Fruit fly (Drosophila melanogaster) whole organism, embryonic: Measurements from ENCODE around the gene Cp36.
A peak's percentile ranks its signal among the peaks of the same experiment; 100 is the strongest.

Experiments used
- Aef1 ChIP-seq: fragments of 200-800 bp; sonication (Bioruptor generic); IDR thresholded peaks from 3 replicates; pipeline ENCODE4 v1.3.6; 2022; ENCODE audit warnings: missing biosample characterization, missing genetic modification characterization
- Awh ChIP-seq: fragments of 200-800 bp; sonication (Bioruptor generic); IDR thresholded peaks from 2 replicates; pipeline ENCODE4, ENCODE4 v1.3.6; 2022; ENCODE audit warnings: missing biosample characterization, missing genetic modification characterization
- CG10366 ChIP-seq: fragments of 200-800 bp; sonication (Bioruptor generic); IDR thresholded peaks from 2 replicates; pipeline ENCODE4 v1.3.6; 2022; ENCODE audit warnings: missing biosample characterization, missing genetic modification characterization
- CG10462 ChIP-seq: fragments of 200-800 bp; sonication (Bioruptor generic); optimal IDR thresholded peaks from 2 replicates; lab custom pipeline; 2016; ENCODE audit warnings: missing biosample characterization, missing genetic modification characterization
- CG13296 ChIP-seq: fragments of 200-800 bp; sonication (Bioruptor generic); optimal IDR thresholded peaks from 3 replicates; lab custom pipeline; 2018; ENCODE audit warnings: missing biosample characterization, mild to moderate bottlenecking, missing genetic modification characterization
- CG14441 ChIP-seq: fragments of 200-800 bp; sonication (Bioruptor generic); IDR thresholded peaks from 2 replicates; pipeline ENCODE4 v1.3.6; 2022; ENCODE audit warnings: missing biosample characterization, missing genetic modification characterization
- CG17186 ChIP-seq: fragments of 200-800 bp; sonication (Bioruptor generic); optimal IDR thresholded peaks from 3 replicates; lab custom pipeline; 2017; ENCODE audit warnings: missing biosample characterization, missing genetic modification reagents, missing genetic modification characterization
- CG2116 ChIP-seq: fragments of 200-800 bp; sonication (Bioruptor generic); optimal IDR thresholded peaks from 3 replicates; lab custom pipeline; 2018; ENCODE audit warnings: missing biosample characterization, mild to moderate bottlenecking, missing genetic modification characterization
- CG2875 ChIP-seq: fragments of 200-800 bp; sonication (Bioruptor generic); optimal IDR thresholded peaks from 2 replicates; lab custom pipeline; 2017; ENCODE audit warnings: missing biosample characterization, mild to moderate bottlenecking, missing genetic modification characterization, missing genetic modification reagents
- CG30020 ChIP-seq: fragments of 200-800 bp; optimal IDR thresholded peaks from 2 replicates; lab custom pipeline; 2019; ENCODE audit warnings: missing biosample characterization, mild to moderate bottlenecking, missing genetic modification characterization, moderate library complexity
- CG3065 ChIP-seq: fragments of 200-800 bp; sonication (Bioruptor generic); optimal IDR thresholded peaks from 2 replicates; lab custom pipeline; 2016; ENCODE audit warnings: missing biosample characterization, missing genetic modification characterization
- CG4730 ChIP-seq: fragments of 200-800 bp; sonication (Bioruptor generic); IDR thresholded peaks from 2 replicates; pipeline ENCODE4 v1.3.6; 2022; ENCODE audit warnings: missing biosample characterization, missing genetic modification characterization
- CG7786 ChIP-seq: fragments of 200-800 bp; sonication (Bioruptor generic); optimal IDR thresholded peaks from 2 replicates; lab custom pipeline; 2016; ENCODE audit warnings: missing biosample characterization, missing genetic modification characterization
- CG7928 ChIP-seq: fragments of 200-800 bp; sonication (Bioruptor generic); optimal IDR thresholded peaks from 2 replicates; lab custom pipeline; 2017; ENCODE audit warnings: missing biosample characterization, mild to moderate bottlenecking, missing genetic modification characterization
- CG8359 ChIP-seq: fragments of 200-800 bp; sonication (Bioruptor generic); optimal IDR thresholded peaks from 2 replicates; lab custom pipeline; 2017; ENCODE audit warnings: missing biosample characterization, mild to moderate bottlenecking, missing genetic modification characterization, borderline replicate concordance
- CG9932 ChIP-seq: fragments of 200-800 bp; sonication (Bioruptor generic); IDR thresholded peaks from 2 replicates; pipeline ENCODE4 v1.3.6; 2022; ENCODE audit warnings: missing biosample characterization, missing genetic modification characterization
- Dfd ChIP-seq, 2 experiments: fragments of >200 bp; optimal IDR thresholded peaks; 2 replicates each; lab custom pipeline; 2017; ENCODE audit warnings: missing biosample characterization in 2 of 2, missing genetic modification characterization in 2 of 2
- Dip2 ChIP-seq: fragments of 200-800 bp; sonication (Bioruptor generic); IDR thresholded peaks from 2 replicates; pipeline ENCODE4 v1.3.6; 2022; ENCODE audit warnings: missing biosample characterization, missing genetic modification characterization
- Doc3 ChIP-seq: fragments of 200-800 bp; sonication (Bioruptor generic); IDR thresholded peaks from 3 replicates; pipeline ENCODE4 v1.3.6; 2022; ENCODE audit warnings: missing biosample characterization, missing genetic modification characterization; ENCODE audit not compliant: partially characterized antibody
- Fer2 ChIP-seq: fragments of 200-800 bp; sonication (Bioruptor generic); optimal IDR thresholded peaks from 2 replicates; lab custom pipeline; 2018; ENCODE audit warnings: missing biosample characterization, mild to moderate bottlenecking, missing genetic modification characterization, moderate library complexity
- Jarid2 ChIP-seq: fragments of 200-800 bp; sonication (Bioruptor generic); optimal IDR thresholded peaks from 3 replicates; lab custom pipeline; 2017; ENCODE audit warnings: mild to moderate bottlenecking, missing biosample characterization, missing genetic modification reagents, missing genetic modification characterization
- NFAT ChIP-seq: fragments of 200-800 bp; sonication (Bioruptor generic); IDR thresholded peaks from 2 replicates; pipeline ENCODE4 v1.3.6; 2022; ENCODE audit warnings: missing biosample characterization, missing genetic modification characterization
- Neu2 ChIP-seq: fragments of 200-800 bp; sonication (Bioruptor generic); optimal IDR thresholded peaks from 3 replicates; lab custom pipeline; 2016; ENCODE audit warnings: missing biosample characterization, missing genetic modification characterization, borderline replicate concordance
- Nf-YB ChIP-seq: fragments of 200-800 bp; sonication (Bioruptor generic); optimal IDR thresholded peaks from 3 replicates; lab custom pipeline; 2019; ENCODE audit warnings: missing biosample characterization, mild to moderate bottlenecking, missing genetic modification characterization, moderate library complexity
- Nf-YC ChIP-seq: fragments of 200-800 bp; optimal IDR thresholded peaks from 3 replicates; lab custom pipeline; 2019; ENCODE audit warnings: missing biosample characterization, mild to moderate bottlenecking, missing genetic modification characterization, moderate library complexity
- PHDP ChIP-seq: fragments of 200-800 bp; sonication (Bioruptor generic); optimal IDR thresholded peaks from 3 replicates; lab custom pipeline; 2018; ENCODE audit warnings: missing biosample characterization, mild to moderate bottlenecking, missing genetic modification characterization, moderate library complexity
- al ChIP-seq: fragments of 200-800 bp; sonication (Bioruptor generic); IDR thresholded peaks from 2 replicates; pipeline ENCODE4 v1.3.6; 2022; ENCODE audit warnings: missing biosample characterization, missing genetic modification characterization
- br ChIP-seq: fragments of >200 bp; optimal IDR thresholded peaks from 2 replicates; lab custom pipeline; 2017
- cato ChIP-seq: fragments of 200-800 bp; sonication (Bioruptor generic); optimal IDR thresholded peaks from 2 replicates; lab custom pipeline; 2016; ENCODE audit warnings: missing biosample characterization, missing genetic modification characterization, borderline replicate concordance
- crol ChIP-seq: fragments of 200-800 bp; sonication (Bioruptor generic); IDR thresholded peaks from 2 replicates; pipeline ENCODE4 v1.3.6; 2022; ENCODE audit warnings: missing biosample characterization, missing genetic modification characterization
- crp ChIP-seq, 2 experiments: fragments of 200-800 bp; sonication (Bioruptor generic); optimal IDR thresholded peaks; 2 replicates in 1 of 2; 3 replicates in 1 of 2; lab custom pipeline; 2017; ENCODE audit warnings: missing biosample characterization in 2 of 2, missing genetic modification characterization in 2 of 2, mild to moderate bottlenecking in 1 of 2, moderate library complexity in 1 of 2
- da ChIP-seq: fragments of 200-800 bp; sonication (Bioruptor generic); optimal IDR thresholded peaks from 2 replicates; lab custom pipeline; 2016; ENCODE audit warnings: missing biosample characterization, missing genetic modification characterization
- disco-r ChIP-seq: fragments of 200-800 bp; sonication (Bioruptor generic); optimal IDR thresholded peaks from 2 replicates; lab custom pipeline; 2016; ENCODE audit warnings: missing biosample characterization, missing genetic modification characterization
- esg ChIP-seq: fragments of 200-800 bp; sonication (Bioruptor generic); conservative IDR thresholded peaks from 2 replicates; pipeline ENCODE4 v1.3.6; 2022; ENCODE audit warnings: missing biosample characterization, missing genetic modification characterization
- fru ChIP-seq: fragments of >200 bp; optimal IDR thresholded peaks from 2 replicates; lab custom pipeline; 2017
- h ChIP-seq: fragments of >200 bp; optimal IDR thresholded peaks from 2 replicates; lab custom pipeline; 2017
- hth ChIP-seq: fragments of >200 bp; optimal IDR thresholded peaks from 2 replicates; lab custom pipeline; 2017; ENCODE audit warnings: inconsistent platforms
- klu ChIP-seq: fragments of 200-800 bp; sonication (Bioruptor generic); IDR thresholded peaks from 2 replicates; pipeline ENCODE4 v1.3.6; 2022; ENCODE audit warnings: missing biosample characterization, missing genetic modification characterization
- lov ChIP-seq, 2 experiments: fragments of 200-800 bp in 1 of 2; fragments of >200 bp in 1 of 2; sonication (Bioruptor generic) in 1 of 2; IDR thresholded peaks in 1 of 2; optimal IDR thresholded peaks in 1 of 2; 2 replicates in 1 of 2; 3 replicates in 1 of 2; pipeline versions ENCODE4 v1.3.6 to Lab custom; 2017 to 2022; ENCODE audit warnings: missing biosample characterization in 1 of 2, missing genetic modification characterization in 1 of 2
- luna ChIP-seq: fragments of 200-800 bp; sonication (Bioruptor generic); optimal IDR thresholded peaks from 2 replicates; lab custom pipeline; 2016; ENCODE audit warnings: missing biosample characterization, missing genetic modification characterization
- pho ChIP-seq: fragments of 200-800 bp; sonication (Bioruptor generic); optimal IDR thresholded peaks from 2 replicates; lab custom pipeline; 2016; ENCODE audit warnings: missing biosample characterization, missing genetic modification characterization
- salm ChIP-seq: fragments of 200-800 bp; sonication (Bioruptor generic); optimal IDR thresholded peaks from 2 replicates; lab custom pipeline; 2018; ENCODE audit warnings: missing biosample characterization, mild to moderate bottlenecking, missing genetic modification characterization
- so ChIP-seq: fragments of 200-800 bp; sonication (Bioruptor generic); IDR thresholded peaks from 3 replicates; pipeline ENCODE4 v1.3.6; 2022; ENCODE audit warnings: missing biosample characterization, missing genetic modification characterization
- tap ChIP-seq: fragments of 200-800 bp; optimal IDR thresholded peaks from 3 replicates; lab custom pipeline; 2019; ENCODE audit warnings: missing biosample characterization, mild to moderate bottlenecking, missing genetic modification characterization, moderate library complexity
- tll ChIP-seq, 2 experiments: fragments of 200-800 bp in 1 of 2; fragments of >200 bp in 1 of 2; sonication (Bioruptor generic) in 1 of 2; optimal IDR thresholded peaks; 2 replicates each; lab custom pipeline; 2017 to 2019; ENCODE audit warnings: missing biosample characterization in 2 of 2, missing genetic modification characterization in 2 of 2, mild to moderate bottlenecking in 1 of 2, moderate library complexity in 1 of 2
- tx ChIP-seq: fragments of 200-800 bp; sonication (Bioruptor generic); optimal IDR thresholded peaks from 2 replicates; lab custom pipeline; 2016; ENCODE audit warnings: missing biosample characterization, missing genetic modification characterization
- wdn ChIP-seq: fragments of 200-800 bp; sonication (Bioruptor generic); IDR thresholded peaks from 2 replicates; pipeline ENCODE4 v1.3.6; 2022; ENCODE audit warnings: missing biosample characterization, missing genetic modification characterization
- z ChIP-seq: fragments of 200-800 bp; sonication (Bioruptor generic); IDR thresholded peaks from 3 replicates; pipeline ENCODE4 v1.3.6; 2022; ENCODE audit warnings: missing biosample characterization, missing genetic modification characterization
- zfh1 ChIP-seq: fragments of 200-800 bp; sonication (Bioruptor generic); IDR thresholded peaks from 3 replicates; pipeline ENCODE4 v1.3.6; 2022; ENCODE audit warnings: missing biosample characterization, missing genetic modification characterization

Cp36 gene

dm6 chrX:8444883-8445572 is 34.1 kb upstream of the Cp36 start (continued):
- no peak for TF ChIP-seq Neu2 (GFP tag; lab: Kevin White, UChicago)
- no peak for TF ChIP-seq z
- no peak for TF ChIP-seq Dip2
- no peak for TF ChIP-seq CG7928 (GFP tag; lab: Kevin White, UChicago)
- TF ChIP-seq Fer2 (tag; lab: Kevin White, UChicago) = no peak
- TF ChIP-seq al (GFP tag; lab: Robert Waterston, UW) = no peak
- TF ChIP-seq lov (optimal IDR thresholded peaks at IDR 0.05; lab: Kevin White, UChicago) = no peak
- TF ChIP-seq lov (GFP tag; IDR thresholded peaks at IDR 0.05; lab: Robert Waterston, UW) = no peak
- no peak for TF ChIP-seq CG14441 (GFP tag; lab: Robert Waterston, UW)
- TF ChIP-seq disco-r (GFP tag; lab: Kevin White, UChicago) = no peak
- no peak for TF ChIP-seq luna (GFP tag; lab: Kevin White, UChicago)
- TF ChIP-seq crp (GFP tag; optimal IDR thresholded peaks at IDR 0.05; lab: Kevin White, UChicago) = no peak
- TF ChIP-seq so (GFP tag; lab: Robert Waterston, UW) = 0 out of 3 replicates have a peak, but pooled peaks have one; percentile 37
- TF ChIP-seq tap (tag; lab: Kevin White, UChicago) = peak; percentile 36
- TF ChIP-seq CG4730 (GFP tag; lab: Robert Waterston, UW) = 0 out of 2 replicates have a peak, but pooled peaks have one; percentile 12
- no peak for TF ChIP-seq crol
- no peak for TF ChIP-seq CG10462 (GFP tag; lab: Kevin White, UChicago)
- TF ChIP-seq CG8359 = no peak
- no peak for TF ChIP-seq hth (lab: Kevin White, UChicago)
- no peak for TF ChIP-seq wdn (GFP tag; lab: Robert Waterston, UW)
- TF ChIP-seq CG2116 (GFP tag; lab: Kevin White, UChicago) = peak; percentile 4
- TF ChIP-seq CG17186 = no peak
- no peak for TF ChIP-seq klu (GFP tag; lab: Robert Waterston, UW)
- TF ChIP-seq da = no peak
- no peak for TF ChIP-seq CG13296 (GFP tag; lab: Kevin White, UChicago)
- TF ChIP-seq PHDP (tag; lab: Kevin White, UChicago) = peak; percentile 64
- no peak for TF ChIP-seq fru
- peak; percentile 27 for TF ChIP-seq CG30020 (tag; lab: Kevin White, UChicago)
- 0 out of 2 replicates have a peak, but pooled peaks have one; percentile 17 for TF ChIP-seq esg (GFP tag; lab: Robert Waterston, UW)
- TF ChIP-seq h (lab: Kevin White, UChicago) = no peak
- TF ChIP-seq Doc3 = no peak
- no peak for TF ChIP-seq Aef1 (GFP tag; lab: Robert Waterston, UW)
- peak; percentile 40 for TF ChIP-seq CG9932 (GFP tag; lab: Robert Waterston, UW)
- TF ChIP-seq pho (GFP tag; lab: Kevin White, UChicago) = no peak
- TF ChIP-seq CG3065 (GFP tag; lab: Kevin White, UChicago) = no peak
- TF ChIP-seq salm = no peak
- TF ChIP-seq br (lab: Kevin White, UChicago) = no peak
- TF ChIP-seq Dfd (GFP tag; optimal IDR thresholded peaks at IDR 0.05; lab: Kevin White, UChicago) = no peak
- TF ChIP-seq tx (GFP tag; lab: Kevin White, UChicago) = no peak
- TF ChIP-seq cato (GFP tag; lab: Kevin White, UChicago) = no peak

- TF ChIP-seq Jarid2 (GFP tag; lab: Kevin White, UChicago) (no peak), CG7786 (no peak), CG2875 (GFP tag; lab: Kevin White, UChicago) (no peak), Nf-YB (GFP tag; lab: Kevin White, UChicago) (peak; percentile 78), NFAT (no peak), Nf-YC (tag; lab: Kevin White, UChicago) (peak; percentile 50), zfh1 (GFP tag; lab: Robert Waterston, UW) (no peak), CG10366 (no peak), tll (GFP tag; optimal IDR thresholded peaks at IDR 0.05; lab: Kevin White, UChicago) (no peak), Awh (GFP tag; lab: Robert Waterston, UW) (no peak)
These were observed 32.0 kb upstream of the Cp36 start for dm6 chrX:8447166-8447565.
